Fruit fly (Drosophila melanogaster) whole organism, adult: ENCODE results near the gene CG31204.

Experiments used
- CG1620 ChIP-seq: fragments of 200-800 bp; sonication (Bioruptor generic); optimal IDR thresholded peaks from 2 replicates; lab custom pipeline; 2016; ENCODE audit warnings: missing biosample characterization, missing genetic modification characterization
- CG33017 ChIP-seq: fragments of 200-800 bp; sonication (Bioruptor generic); optimal IDR thresholded peaks from 2 replicates; lab custom pipeline; 2018; ENCODE audit warnings: missing biosample characterization, mild to moderate bottlenecking, missing genetic modification characterization, moderate library complexity
- CG7045 ChIP-seq: fragments of 200-800 bp; sonication (Bioruptor generic); optimal IDR thresholded peaks from 2 replicates; lab custom pipeline; 2017; ENCODE audit warnings: missing biosample characterization, mild to moderate bottlenecking, missing genetic modification characterization
- CG7101 ChIP-seq: fragments of 200-800 bp; sonication (Bioruptor generic); optimal IDR thresholded peaks from 2 replicates; lab custom pipeline; 2018; ENCODE audit warnings: missing biosample characterization, mild to moderate bottlenecking, missing genetic modification characterization, moderate library complexity
- Hr96 ChIP-seq: fragments of 200-800 bp; sonication (Bioruptor generic); optimal IDR thresholded peaks from 2 replicates; lab custom pipeline; 2016; ENCODE audit warnings: missing biosample characterization, missing genetic modification characterization
- Mnt ChIP-seq: fragments of 200-800 bp; sonication (Bioruptor generic); optimal IDR thresholded peaks from 2 replicates; lab custom pipeline; 2016; ENCODE audit warnings: missing biosample characterization, mild to moderate bottlenecking, missing genetic modification characterization
- bab1 ChIP-seq: fragments of 200-800 bp; sonication (Bioruptor generic); optimal IDR thresholded peaks from 3 replicates; lab custom pipeline; 2019; ENCODE audit warnings: missing biosample characterization, mild to moderate bottlenecking, missing genetic modification characterization, moderate library complexity
- cic ChIP-seq: fragments of 200-800 bp; sonication (Bioruptor generic); optimal IDR thresholded peaks from 2 replicates; lab custom pipeline; 2017; ENCODE audit warnings: missing biosample characterization, mild to moderate bottlenecking, missing genetic modification characterization, moderate library complexity
- kay ChIP-seq: fragments of 200-800 bp; sonication (Bioruptor generic); peaks from one replicate; lab custom pipeline; 2016; ENCODE audit warnings: missing biosample characterization, missing genetic modification characterization, borderline replicate concordance
- ovo ChIP-seq: fragments of 200-800 bp; sonication (Bioruptor generic); optimal IDR thresholded peaks from 2 replicates; lab custom pipeline; 2016; ENCODE audit warnings: missing biosample characterization, missing genetic modification characterization
- pad ChIP-seq: fragments of 200-800 bp; sonication (Bioruptor generic); optimal IDR thresholded peaks from 3 replicates; lab custom pipeline; 2017; ENCODE audit warnings: missing biosample characterization, missing genetic modification characterization, mild to moderate bottlenecking, moderate library complexity, missing genetic modification reagents
- tj ChIP-seq: fragments of 200-800 bp; sonication (Bioruptor generic); optimal IDR thresholded peaks from 3 replicates; lab custom pipeline; 2017; ENCODE audit warnings: missing biosample characterization, mild to moderate bottlenecking, missing genetic modification characterization, moderate library complexity
- toe ChIP-seq: fragments of 200-800 bp; sonication (Bioruptor generic); optimal IDR thresholded peaks from 2 replicates; lab custom pipeline; 2016; ENCODE audit warnings: missing biosample characterization, missing genetic modification characterization

DNA sequence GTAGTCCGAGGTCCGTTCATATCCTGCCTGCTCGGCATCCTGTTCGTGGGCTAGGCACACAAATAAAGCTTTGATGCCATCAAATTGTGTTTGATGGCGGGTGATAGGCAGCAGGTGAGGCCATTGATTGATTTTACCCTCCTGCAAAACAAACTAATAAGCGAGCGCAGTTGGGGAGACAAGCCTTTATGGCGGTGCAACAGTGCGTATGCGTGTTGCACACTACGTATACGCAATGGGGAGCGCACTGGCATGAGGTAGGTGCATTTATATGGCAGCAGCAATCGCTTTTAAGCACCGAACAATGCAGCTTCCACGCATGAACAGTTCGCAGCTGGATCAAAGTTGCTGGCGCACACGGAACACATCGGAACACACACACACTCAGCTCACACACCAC lies 12.8 kb downstream of the CG31204 start:
- TF ChIP-seq tj (GFP tag; lab: Kevin White, UChicago) (no peak), CG1620 (GFP tag; lab: Kevin White, UChicago) (no peak), kay (GFP tag; lab: Kevin White, UChicago) (no peak), CG7045 (GFP tag; lab: Kevin White, UChicago) (no peak), cic (GFP tag; lab: Kevin White, UChicago) (no peak), Mnt (GFP tag; lab: Kevin White, UChicago) (no peak), CG33017 (tag; lab: Kevin White, UChicago) (no peak), Hr96 (GFP tag; lab: Kevin White, UChicago) (no peak), bab1 (GFP tag; lab: Kevin White, UChicago) (no peak), CG7101 (no peak), toe (GFP tag; lab: Kevin White, UChicago) (no peak), pad (GFP tag; lab: Kevin White, UChicago) (no peak), ovo (no peak)
